Worm (Caenorhabditis elegans) whole organism, late embryonic: Measurements from ENCODE around the gene C17H11.4.

Experiments used
- ahr-1 ChIP-seq: sonication (generic microtip); optimal IDR thresholded peaks from 2 replicates; lab custom pipeline; 2016; ENCODE audit warnings: missing genetic modification characterization, missing compliant biosample characterization
- ama-1 ChIP-seq: fragments of 150-350 bp; optimal IDR thresholded peaks from 2 replicates; lab custom pipeline; 2014
- ceh-18 ChIP-seq: sonication (generic microtip); optimal IDR thresholded peaks from 2 replicates; lab custom pipeline; 2016; ENCODE audit warnings: missing genetic modification characterization, missing compliant biosample characterization
- elt-2 ChIP-seq: sonication (generic microtip); optimal IDR thresholded peaks from 2 replicates; lab custom pipeline; 2016; ENCODE audit warnings: missing genetic modification reagents, missing genetic modification characterization, missing compliant biosample characterization
- ets-4 ChIP-seq: sonication (generic microtip); optimal IDR thresholded peaks from 2 replicates; lab custom pipeline; 2016; ENCODE audit warnings: missing genetic modification characterization, missing compliant biosample characterization
- hlh-13 ChIP-seq: fragments of 200-800 bp; sonication (Bioruptor generic); optimal IDR thresholded peaks from 2 replicates; lab custom pipeline; 2018; ENCODE audit warnings: mild to moderate bottlenecking, missing genetic modification characterization, missing compliant biosample characterization
- nfya-1 ChIP-seq: sonication (generic microtip); optimal IDR thresholded peaks from 2 replicates; lab custom pipeline; 2017; ENCODE audit warnings: missing genetic modification characterization, mild to moderate bottlenecking, missing compliant biosample characterization, antibody characterized with exemption, moderate library complexity
- nhr-11 ChIP-seq: fragments of 150-350 bp; optimal IDR thresholded peaks from 2 replicates; lab custom pipeline; 2014; ENCODE audit warnings: missing biosample characterization, missing genetic modification characterization
- pat-9 ChIP-seq: fragments of 200-800 bp; sonication (Bioruptor generic); optimal IDR thresholded peaks from 2 replicates; lab custom pipeline; 2018; ENCODE audit warnings: mild to moderate bottlenecking, missing genetic modification characterization, moderate library complexity, missing compliant biosample characterization
- pqm-1 ChIP-seq: sonication (generic microtip); optimal IDR thresholded peaks from 2 replicates; lab custom pipeline; 2016; ENCODE audit warnings: missing genetic modification characterization, missing compliant biosample characterization
- pros-1 ChIP-seq: fragments of 150-350 bp; optimal IDR thresholded peaks from 2 replicates; lab custom pipeline; 2014; ENCODE audit warnings: missing biosample characterization, missing genetic modification reagents, missing genetic modification characterization

DNA sequence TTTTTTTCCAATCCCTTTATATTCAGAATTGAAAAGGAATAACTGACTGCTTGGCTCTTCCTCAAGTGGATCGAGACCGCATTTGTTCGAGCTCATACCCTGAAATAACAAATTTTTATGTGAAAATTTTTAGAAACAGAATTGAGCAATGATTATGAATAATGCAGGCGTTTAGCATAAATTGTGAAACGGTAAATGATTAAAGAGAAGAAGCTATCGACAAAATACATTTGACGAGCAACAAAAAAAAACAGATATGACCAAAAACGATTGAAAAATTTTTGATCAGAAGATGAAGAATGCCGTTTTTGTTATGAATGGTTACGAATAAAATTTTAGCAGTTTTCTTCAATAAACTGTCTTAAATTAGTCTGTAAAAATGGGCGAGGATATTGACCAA is 22.2 kb upstream of the C17H11.4 start, which contains the start of gene C17H11.6:
- TF ChIP-seq ceh-18 = no peak
- no peak for TF ChIP-seq elt-2
- no peak for TF ChIP-seq nfya-1
- no peak for TF ChIP-seq pqm-1 (tag; lab: Kevin White, UChicago)
- no peak for TF ChIP-seq ama-1 (lab: Kevin White, UChicago)
- no peak for TF ChIP-seq hlh-13
- no peak for TF ChIP-seq pros-1 (tag; lab: Kevin White, UChicago)
- TF ChIP-seq pat-9 = no peak
- no peak for TF ChIP-seq ahr-1 (tag; lab: Kevin White, UChicago)
- no peak for TF ChIP-seq nhr-11
- TF ChIP-seq ets-4 (tag; lab: Kevin White, UChicago) = no peak
